Worm (Caenorhabditis elegans) whole organism, L2 larva: ENCODE data around the gene Y54F10BM.13.

ENCODE experiments used
- F13H6.1 ChIP-seq: sonication (generic microtip); optimal IDR thresholded peaks from 2 replicates; lab custom pipeline; 2016; ENCODE audit warnings: missing genetic modification characterization, missing compliant biosample characterization
- ZK546.5 ChIP-seq: sonication (generic microtip); optimal IDR thresholded peaks from 2 replicates; lab custom pipeline; 2017; ENCODE audit warnings: missing biosample characterization, missing genetic modification characterization
- ztf-11 ChIP-seq: sonication (generic microtip); optimal IDR thresholded peaks from 2 replicates; lab custom pipeline; 2017; ENCODE audit warnings: missing biosample characterization, missing genetic modification characterization

ce11 chrIII:2310996-2311395 lies 19.9 kb downstream of the Y54F10BM.13 start:
- TF ChIP-seq F13H6.1 (tag; lab: Kevin White, UChicago) (no peak), ztf-11 (tag; lab: Kevin White, UChicago) (no peak), ZK546.5 (tag; lab: Kevin White, UChicago) (no peak)
